Worm (Caenorhabditis elegans): Measurements from ENCODE around the gene srw-41.

ce11 chrV:16668473-16668872 lies 28.8 kb upstream of the srw-41 start, which contains the start of gene F14F8.9:
- TF ChIP-seq daf-12 (tag; optimal IDR thresholded peaks at IDR 0.05) (no peak), ZK546.5 (tag; optimal IDR thresholded peaks at IDR 0.05) (no peak), unc-39 (tag; optimal IDR thresholded peaks at IDR 0.05) (no peak), jun-1 (tag; optimal IDR thresholded peaks at IDR 0.05) (no peak), nhr-67 (tag; optimal IDR thresholded peaks at IDR 0.05) (no peak), nfya-1 (tag; optimal IDR thresholded peaks at IDR 0.05; ENCODE audit: insufficient read depth) (no peak), mdl-1 (tag; optimal IDR thresholded peaks at IDR 0.05) (no peak), snpc-4 (tag; optimal IDR thresholded peaks at IDR 0.05) (no peak)
